Worm (Caenorhabditis elegans): ENCODE data around the gene C07G3.15.

C07G3.15 gene

DNA sequence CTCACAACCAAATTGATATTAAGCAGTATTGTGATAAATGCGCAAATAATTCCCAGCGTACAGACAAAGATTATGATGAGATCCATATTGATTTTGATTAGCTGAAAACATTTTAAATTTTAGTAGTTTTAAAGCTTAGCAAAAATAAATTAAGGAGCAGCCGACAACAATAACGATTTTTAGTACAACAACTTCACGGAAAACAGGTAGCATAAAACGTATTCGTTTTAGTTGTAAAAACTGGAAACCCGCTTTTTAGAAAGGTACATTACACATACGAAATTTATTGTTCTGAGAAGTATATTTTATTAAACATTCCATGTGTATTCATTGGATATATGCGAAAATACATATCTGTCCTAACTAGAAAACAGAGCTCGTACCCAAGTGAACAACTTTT lies 6.3 kb downstream of the C07G3.15 start, which contains the start of gene srbc-36:
Gene srbc-36 (minus strand): TSS at position 101 of the 400 bp plus-strand sequence.
- TF ChIP-seq sptf-2 (GFP tag; optimal IDR thresholded peaks at IDR 0.05) (no peak), athp-1 (tag; optimal IDR thresholded peaks at IDR 0.05) (no peak), lag-1 (GFP tag; IDR thresholded peaks at IDR 0.05) (no peak), ekl-4 (GFP tag; IDR thresholded peaks at IDR 0.05) (no peak), egl-44 (GFP tag; IDR thresholded peaks at IDR 0.05) (no peak), bed-1 (GFP tag; IDR thresholded peaks at IDR 0.05) (no peak)

DNA sequence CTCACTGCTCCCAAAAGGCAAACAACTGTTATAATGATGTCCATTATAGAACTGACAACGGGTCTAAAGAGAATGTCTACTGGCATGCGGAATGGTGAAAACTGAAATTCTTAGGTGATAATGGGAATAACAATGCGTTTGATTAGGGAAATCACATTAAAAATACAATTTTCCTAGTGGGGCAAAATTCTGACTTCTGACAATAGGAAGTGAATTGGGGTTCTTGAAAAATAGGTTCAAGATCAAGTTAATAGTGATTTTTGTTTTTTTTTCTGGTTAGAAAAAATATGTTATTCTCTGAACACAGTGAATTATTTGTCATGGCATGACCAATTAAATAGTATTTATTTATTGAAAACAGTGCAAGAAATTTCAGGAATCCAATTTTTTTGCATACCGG lies 9.9 kb downstream of the C07G3.15 start, which contains the start of gene srbc-32:
Gene srbc-32 (minus strand): TSS at position 101 of the 400 bp plus-strand sequence.
- TF ChIP-seq ceh-27 (GFP tag; optimal IDR thresholded peaks at IDR 0.05) (no peak), ceh-79 (tag; optimal IDR thresholded peaks at IDR 0.05) (no peak), dpl-1 (GFP tag; optimal IDR thresholded peaks at IDR 0.05) (no peak), atf-7 (tag; optimal IDR thresholded peaks at IDR 0.05) (no peak), B0035.1 (tag; optimal IDR thresholded peaks at IDR 0.05) (no peak), hmg-1.2 (GFP tag; IDR thresholded peaks at IDR 0.05) (no peak), nfyb-1 (GFP tag; IDR thresholded peaks at IDR 0.05) (no peak), nhr-90 (tag; optimal IDR thresholded peaks at IDR 0.05) (no peak), mcd-1 (GFP tag; IDR thresholded peaks at IDR 0.05) (no peak), F49E8.2 (tag; optimal IDR thresholded peaks at IDR 0.05; ENCODE audit: insufficient read depth) (no peak), let-607 (tag; optimal IDR thresholded peaks at IDR 0.05) (no peak), F57C9.4 (tag; optimal IDR thresholded peaks at IDR 0.05) (no peak), attf-5 (GFP tag; optimal IDR thresholded peaks at IDR 0.05) (no peak), T07F8.4 (tag; optimal IDR thresholded peaks at IDR 0.05) (no peak), Y56A3A.18 (GFP tag; IDR thresholded peaks at IDR 0.05) (no peak), ztf-26 (tag; optimal IDR thresholded peaks at IDR 0.05) (no peak), efl-1 (GFP tag; optimal IDR thresholded peaks at IDR 0.05) (no peak)

DNA sequence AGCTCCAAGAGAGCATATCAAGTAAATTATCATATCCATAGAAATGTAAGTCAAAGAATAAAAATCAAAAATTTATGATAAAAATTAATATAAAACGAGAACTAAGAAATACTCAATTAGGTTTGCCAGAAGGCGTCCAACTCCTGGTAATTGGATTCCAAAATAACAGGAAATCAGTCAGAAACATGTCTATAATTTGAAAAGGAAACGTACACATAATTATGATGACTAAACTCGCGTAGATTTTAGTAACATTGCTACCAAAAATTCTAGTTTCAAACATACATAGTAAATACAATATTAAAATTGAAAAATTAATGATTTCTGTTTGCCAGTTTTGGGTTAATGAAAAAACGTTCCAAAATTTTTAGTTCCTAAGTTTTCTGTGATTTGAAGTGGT lies 12.1 kb downstream of the C07G3.15 start, which contains the start of gene srbc-33:
Gene srbc-33 (minus strand): TSS at position 101 of the 400 bp plus-strand sequence.
- TF ChIP-seq T26A5.8 (tag; optimal IDR thresholded peaks at IDR 0.05): no peak
- no peak for TF ChIP-seq T07F8.4 (tag; optimal IDR thresholded peaks at IDR 0.05)
- no peak for TF ChIP-seq zfh-2 (GFP tag; conservative IDR thresholded peaks at IDR 0.05)
- TF ChIP-seq egl-44 (GFP tag; IDR thresholded peaks at IDR 0.05): no peak
- TF ChIP-seq mxl-1 (tag; optimal IDR thresholded peaks at IDR 0.05): no peak
- no peak for TF ChIP-seq lsl-1 (GFP tag; optimal IDR thresholded peaks at IDR 0.05)
- TF ChIP-seq unc-130 (GFP tag; optimal IDR thresholded peaks at IDR 0.05): no peak
- no peak for TF ChIP-seq lag-1 (GFP tag; IDR thresholded peaks at IDR 0.05)
- no peak for TF ChIP-seq ztf-28 (GFP tag; IDR thresholded peaks at IDR 0.05)
- TF ChIP-seq C06A6.2 (GFP tag; conservative IDR thresholded peaks at IDR 0.05): no peak
- TF ChIP-seq ceh-27 (GFP tag; optimal IDR thresholded peaks at IDR 0.05): no peak
- TF ChIP-seq lin-54 (GFP tag; optimal IDR thresholded peaks at IDR 0.05): no peak
- no peak for TF ChIP-seq madf-10 (tag; optimal IDR thresholded peaks at IDR 0.05)
- TF ChIP-seq egrh-3 (GFP tag; IDR thresholded peaks at IDR 0.05): no peak
- no peak for TF ChIP-seq zim-3 (tag; optimal IDR thresholded peaks at IDR 0.05)
- no peak for TF ChIP-seq ZK185.1 (tag; optimal IDR thresholded peaks at IDR 0.05; ENCODE audit: poor library complexity, severe bottlenecking)
- TF ChIP-seq mel-28 (tag; optimal IDR thresholded peaks at IDR 0.05; ENCODE audit: borderline replicate concordance): no peak
- no peak for TF ChIP-seq hrde-1 (tag; optimal IDR thresholded peaks at IDR 0.05; ENCODE audit: borderline replicate concordance)
- TF ChIP-seq Y56A3A.18 (GFP tag; IDR thresholded peaks at IDR 0.05): no peak

All from whole organism, young adult.